Worm (Caenorhabditis elegans): ENCODE measurements around the gene rad-50.

- no peak for TF ChIP-seq him-1 (tag; optimal IDR thresholded peaks at IDR 0.05)
- no peak for TF ChIP-seq dao-5 (tag; optimal IDR thresholded peaks at IDR 0.05)
Observed at ce11 chrV:12195845-12196244, 49.6 kb upstream of the rad-50 start, which contains the start of gene ZK836.3.
